Worm (Caenorhabditis elegans) whole organism, young adult: Measurements from ENCODE around the gene T21D12.11.

Source experiments
- F22D6.2 ChIP-seq: sonication (generic microtip); optimal IDR thresholded peaks from 2 replicates; lab custom pipeline; 2016; ENCODE audit warnings: mild to moderate bottlenecking, missing genetic modification characterization, missing compliant biosample characterization
- F23B12.7 ChIP-seq: sonication (generic microtip); optimal IDR thresholded peaks from 2 replicates; lab custom pipeline; 2017; ENCODE audit warnings: missing genetic modification characterization, mild to moderate bottlenecking, missing compliant biosample characterization, antibody characterized with exemption, moderate library complexity; ENCODE audit not compliant: insufficient read depth
- attf-3 ChIP-seq: fragments of 200-800 bp; sonication (Bioruptor generic); conservative IDR thresholded peaks from 2 replicates; pipeline ENCODE4 v1.3.6; 2022; ENCODE audit warnings: missing genetic modification reagents, missing genetic modification characterization, missing compliant biosample characterization
- mcd-1 ChIP-seq: fragments of 200-800 bp; sonication (Bioruptor generic); IDR thresholded peaks from 2 replicates; pipeline ENCODE4 v1.3.6; 2022; ENCODE audit warnings: missing genetic modification reagents, missing genetic modification characterization, missing compliant biosample characterization
- pbrm-1 ChIP-seq: fragments of 200-800 bp; sonication (Bioruptor generic); IDR thresholded peaks from 2 replicates; pipeline ENCODE4 v1.3.6; 2022; ENCODE audit warnings: missing genetic modification reagents, missing genetic modification characterization, missing compliant biosample characterization
- ztf-3 ChIP-seq: fragments of 200-800 bp; sonication (Bioruptor generic); optimal IDR thresholded peaks from 2 replicates; lab custom pipeline; 2018; ENCODE audit warnings: mild to moderate bottlenecking, missing genetic modification characterization, missing compliant biosample characterization

ce11 chrIV:282008-282407 lies 12.8 kb downstream of the T21D12.11 start:
- no peak for TF ChIP-seq mcd-1 (GFP tag; lab: Robert Waterston, UW)
- no peak for TF ChIP-seq pbrm-1 (GFP tag; lab: Robert Waterston, UW)
- TF ChIP-seq F22D6.2 (tag; lab: Kevin White, UChicago), result no peak
- TF ChIP-seq attf-3 (GFP tag; lab: Robert Waterston, UW), result no peak
- TF ChIP-seq ztf-3, result no peak
- TF ChIP-seq F23B12.7, result no peak
